Worm (Caenorhabditis elegans) whole organism, L1 larva: ENCODE data around the gene col-157.

Experiments used
- ama-1 ChIP-seq: fragments of 150-350 bp; optimal IDR thresholded peaks from 2 replicates; lab custom pipeline; 2014
- ceh-82 ChIP-seq, 3 experiments: fragments of 150-350 bp in 1 of 3; sonication (generic microtip) in 2 of 3; optimal IDR thresholded peaks; 2 replicates each; lab custom pipeline; 2014 to 2017; ENCODE audit warnings: missing biosample characterization in 3 of 3, missing genetic modification characterization in 3 of 3
- nhr-47 ChIP-seq: sonication (generic microtip); optimal IDR thresholded peaks from 2 replicates; lab custom pipeline; 2016; ENCODE audit warnings: mild to moderate bottlenecking, missing genetic modification characterization, moderate library complexity, missing compliant biosample characterization
- skn-1 ChIP-seq: fragments of 150-350 bp; optimal IDR thresholded peaks from 2 replicates; lab custom pipeline; 2014; ENCODE audit warnings: missing biosample characterization, missing genetic modification characterization
- ztf-4 ChIP-seq: fragments of 150-350 bp; optimal IDR thresholded peaks from 2 replicates; lab custom pipeline; 2014; ENCODE audit warnings: missing biosample characterization, missing genetic modification characterization

- TF ChIP-seq ceh-82 (tag; optimal IDR thresholded peaks at IDR 0.05; lab: Kevin White, UChicago) (no peak), ama-1 (no peak), nhr-47 (tag; lab: Kevin White, UChicago) (no peak), ztf-4 (tag; lab: Kevin White, UChicago) (no peak), skn-1 (no peak)
Measured at ce11 chrV:11472209-11472608, 11.6 kb upstream of the col-157 start, which contains the start of the genes nas-20 and nas-21.
